Worm (Caenorhabditis elegans): ENCODE data around the gene twk-32.

Gene twk-32

ce11 chrV:13790557-13790956 lies 5.9 kb upstream of the twk-32 start (continued):
- peak; percentile 65 for TF ChIP-seq nhr-28 (tag; optimal IDR thresholded peaks at IDR 0.05)
- no peak for TF ChIP-seq Y5F2A.4 (GFP tag; optimal IDR thresholded peaks at IDR 0.05)
- TF ChIP-seq ZK546.5 (tag; optimal IDR thresholded peaks at IDR 0.05), result no peak

DNA sequence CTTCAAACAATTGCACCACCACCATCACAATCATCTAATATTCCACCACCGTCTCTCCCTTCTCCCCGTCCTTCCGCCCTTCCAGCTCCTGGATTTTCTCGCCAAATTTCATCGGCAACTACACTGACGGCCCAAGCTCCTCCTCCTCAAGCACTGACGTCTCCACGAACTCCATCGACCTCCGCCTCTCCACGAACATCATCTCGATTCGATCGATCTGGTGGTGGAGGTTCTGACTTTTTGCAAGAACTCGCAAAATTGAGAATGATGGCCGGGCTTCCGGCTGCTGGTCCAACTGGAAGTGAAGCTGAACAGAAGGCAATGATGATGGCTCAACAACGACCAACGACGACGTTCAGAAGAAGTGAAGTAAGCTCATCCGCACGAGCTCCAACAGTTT lies 2.4 kb upstream of the twk-32 start:
- TF ChIP-seq Y105C5A.15 (GFP tag; IDR thresholded peaks at IDR 0.05), result no peak
- TF ChIP-seq egl-43 (GFP tag; IDR thresholded peaks at IDR 0.05), result 0 out of 2 replicates have a peak, but pooled peaks have one; percentile 17
- TF ChIP-seq saeg-2 (GFP tag; IDR thresholded peaks at IDR 0.05), result no peak
- TF ChIP-seq set-16 (GFP tag; IDR thresholded peaks at IDR 0.05), result peak; percentile 74
- TF ChIP-seq dmd-8 (GFP tag; IDR thresholded peaks at IDR 0.05), result 0 out of 2 replicates have a peak, but pooled peaks have one; percentile 26
- TF ChIP-seq arid-1 (GFP tag; conservative IDR thresholded peaks at IDR 0.05), result no peak

- TF ChIP-seq unc-62 (GFP tag; optimal IDR thresholded peaks at IDR 0.05 in 1 of 2) (peak in 1 of 2 experiments; percentile 92), unc-62 (tag; optimal IDR thresholded peaks at IDR 0.05) (no peak), pha-4 (GFP tag; IDR thresholded peaks at IDR 0.05) (no peak), pha-4 (tag; optimal IDR thresholded peaks at IDR 0.05) (no peak)
Observed at ce11 chrV:13799190-13799589, 2.7 kb downstream of the twk-32 start.

- no peak for TF ChIP-seq F49E8.2 (tag; optimal IDR thresholded peaks at IDR 0.05; ENCODE audit: borderline replicate concordance)
- TF ChIP-seq php-3 (GFP tag; IDR thresholded peaks at IDR 0.05), result no peak
- no peak for TF ChIP-seq unc-39 (tag; optimal IDR thresholded peaks at IDR 0.05)
- no peak for TF ChIP-seq Y5F2A.4 (GFP tag; optimal IDR thresholded peaks at IDR 0.05)
- TF ChIP-seq ceh-32 (tag; optimal IDR thresholded peaks at IDR 0.05; ENCODE audit: poor library complexity), result no peak
- peak in 1 of 2 experiments; percentile 82 for TF ChIP-seq unc-62 (GFP tag; optimal IDR thresholded peaks at IDR 0.05 in 1 of 2)
- TF ChIP-seq unc-62 (tag; optimal IDR thresholded peaks at IDR 0.05), result no peak
- peak; percentile 36 for TF ChIP-seq hlh-30 (tag; optimal IDR thresholded peaks at IDR 0.05; ENCODE audit: insufficient read depth)
- no peak for TF ChIP-seq hif-1 (tag; optimal IDR thresholded peaks at IDR 0.05)
- peak; percentile 77 for TF ChIP-seq set-16 (GFP tag; IDR thresholded peaks at IDR 0.05)
Observed at ce11 chrV:13803902-13804301, 7.5 kb downstream of the twk-32 start, which contains the start of gene swan-2. Gene swan-2, minus strand, starts transcription at chrV:13804281.

ce11 chrV:13807232-13807631 lies 10.8 kb downstream of the twk-32 start, which contains the start of gene swan-1:
Gene swan-1, minus strand, starts transcription at chrV:13807237.
- TF ChIP-seq lsy-2 (tag; optimal IDR thresholded peaks at IDR 0.05), result peak in 1 of 2 experiments; percentile 9
- peak; percentile 1 for TF ChIP-seq hlh-11 (tag; optimal IDR thresholded peaks at IDR 0.05)
- TF ChIP-seq daf-16 (GFP tag; optimal IDR thresholded peaks at IDR 0.05), result peak in 1 of 2 experiments; percentile 3
- TF ChIP-seq daf-16 (tag; optimal IDR thresholded peaks at IDR 0.05), result no peak
- no peak for TF ChIP-seq ceh-62 (tag; optimal IDR thresholded peaks at IDR 0.05)

DNA sequence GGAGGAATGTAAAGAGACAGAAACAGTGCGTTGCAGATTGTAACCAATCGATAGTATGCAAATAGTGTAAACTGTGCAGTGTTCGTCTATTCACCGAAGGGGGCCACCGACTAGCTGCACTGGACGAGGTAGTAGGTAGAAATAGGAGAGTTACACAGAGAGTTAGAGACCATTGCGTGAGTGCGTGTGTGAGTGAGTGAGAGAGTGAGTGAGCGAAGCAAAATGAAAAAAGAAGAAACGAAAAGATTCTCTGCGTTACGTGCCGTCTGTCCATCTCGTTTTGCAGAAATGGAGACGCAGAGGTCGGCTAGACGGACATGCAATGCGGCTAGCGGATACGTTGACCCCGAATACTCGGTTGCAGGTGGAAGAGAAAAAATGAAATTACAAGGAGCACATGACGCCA lies 12.0 kb downstream of the twk-32 start:
- TF ChIP-seq set-16 (GFP tag; IDR thresholded peaks at IDR 0.05) (peak; percentile 17; the same call in 1 of the 2 replicates), vab-7 (GFP tag; IDR thresholded peaks at IDR 0.05) (0 out of 2 replicates have a peak, but pooled peaks have one; percentile 6), lin-1 (GFP tag; IDR thresholded peaks at IDR 0.05) (0 out of 2 replicates have a peak, but pooled peaks have one; percentile 31), dpl-1 (GFP tag; optimal IDR thresholded peaks at IDR 0.05) (peak; percentile 19), madf-5 (GFP tag; IDR thresholded peaks at IDR 0.05) (no peak), unc-39 (tag; optimal IDR thresholded peaks at IDR 0.05) (no peak), zfp-2 (tag; optimal IDR thresholded peaks at IDR 0.05) (no peak), hif-1 (tag; optimal IDR thresholded peaks at IDR 0.05) (peak in 1 of 2 experiments; percentile 91), ama-1 (optimal IDR thresholded peaks at IDR 0.05) (no peak), unc-62 (GFP tag; optimal IDR thresholded peaks at IDR 0.05 in 1 of 2) (peak in 1 of 2 experiments; percentile 94), unc-62 (tag; optimal IDR thresholded peaks at IDR 0.05) (no peak), lin-29 (GFP tag; IDR thresholded peaks at IDR 0.05) (no peak), Y5F2A.4 (GFP tag; optimal IDR thresholded peaks at IDR 0.05) (no peak), R02D3.7 (tag; optimal IDR thresholded peaks at IDR 0.05) (no peak), ceh-44 (GFP tag; IDR thresholded peaks at IDR 0.05) (no peak), ceh-32 (tag; optimal IDR thresholded peaks at IDR 0.05; ENCODE audit: poor library complexity) (no peak), nhr-237 (tag; optimal IDR thresholded peaks at IDR 0.05) (no peak), attf-4 (tag; optimal IDR thresholded peaks at IDR 0.05) (no peak), nhr-111 (GFP tag; optimal IDR thresholded peaks at IDR 0.05) (no peak), dmd-6 (GFP tag; IDR thresholded peaks at IDR 0.05) (peak; percentile 60), nhr-6 (tag; optimal IDR thresholded peaks at IDR 0.05) (peak; percentile 92), daf-12 (tag; optimal IDR thresholded peaks at IDR 0.05) (no peak), D1046.2 (GFP tag; IDR thresholded peaks at IDR 0.05) (no peak), F26F4.8 (GFP tag; conservative IDR thresholded peaks at IDR 0.05) (no peak)
